Worm (Caenorhabditis elegans): ENCODE results near the gene Y57A10C.9.

Gene Y57A10C.9

ce11 chrII:12438441-12438840 lies at the start of gene Y57A10C.9:
Gene Y57A10C.9 (minus strand): TSS chrII:12438541.
- TF ChIP-seq ceh-14 (tag; optimal IDR thresholded peaks at IDR 0.05) (peak; percentile 39), pat-9 (tag; optimal IDR thresholded peaks at IDR 0.05) (no peak)

- TF ChIP-seq ama-1 (optimal IDR thresholded peaks at IDR 0.05) (no peak), sox-4 (tag; optimal IDR thresholded peaks at IDR 0.05) (no peak), ref-2 (tag; optimal IDR thresholded peaks at IDR 0.05) (no peak), fkh-10 (GFP tag; optimal IDR thresholded peaks at IDR 0.05) (no peak), dve-1 (tag; optimal IDR thresholded peaks at IDR 0.05) (no peak), dmd-4 (tag; optimal IDR thresholded peaks at IDR 0.05; ENCODE audit: borderline replicate concordance) (no peak), unc-86 (tag; optimal IDR thresholded peaks at IDR 0.05) (no peak), hlh-15 (tag; optimal IDR thresholded peaks at IDR 0.05) (no peak), ztf-16 (tag; optimal IDR thresholded peaks at IDR 0.05) (no peak), T23F11.4 (GFP tag; optimal IDR thresholded peaks at IDR 0.05) (no peak), lim-6 (tag; optimal IDR thresholded peaks at IDR 0.05) (no peak), ahr-1 (tag; optimal IDR thresholded peaks at IDR 0.05) (no peak), odd-2 (tag; optimal IDR thresholded peaks at IDR 0.05) (no peak), ceh-34 (tag; optimal IDR thresholded peaks at IDR 0.05) (no peak), ceh-48 (tag; optimal IDR thresholded peaks at IDR 0.05) (no peak), elt-4 (tag; optimal IDR thresholded peaks at IDR 0.05) (no peak), gmeb-2 (tag; optimal IDR thresholded peaks at IDR 0.05) (no peak), ceh-9 (tag; optimal IDR thresholded peaks at IDR 0.05) (no peak), fkh-6 (tag; optimal IDR thresholded peaks at IDR 0.05) (no peak)
These were observed 46.7 kb upstream of the Y57A10C.9 start, which contains the start of gene F15A4.10 for ce11 chrII:12485060-12485459. Gene F15A4.10 (minus strand): TSS chrII:12485160.

ce11 chrII:12482622-12483021 lies 44.3 kb upstream of the Y57A10C.9 start, which contains the start of gene fbxb-102:
Gene fbxb-102 (plus strand): TSS chrII:12482922.
- no peak for TF ChIP-seq sdc-2 (tag; optimal IDR thresholded peaks at IDR 0.05)
- no peak for TF ChIP-seq T23F11.4 (GFP tag; optimal IDR thresholded peaks at IDR 0.05)
- TF ChIP-seq sox-2 (GFP tag; IDR thresholded peaks at IDR 0.05) = no peak
- no peak for TF ChIP-seq Y22D7AL.16 (tag; optimal IDR thresholded peaks at IDR 0.05)
- no peak for TF ChIP-seq ceh-45 (GFP tag; IDR thresholded peaks at IDR 0.05)

- no peak for TF ChIP-seq fkh-10 (GFP tag; optimal IDR thresholded peaks at IDR 0.05)
- no peak for TF ChIP-seq ceh-6 (GFP tag; optimal IDR thresholded peaks at IDR 0.05)
- no peak for TF ChIP-seq lim-6 (tag; optimal IDR thresholded peaks at IDR 0.05)
- no peak for TF ChIP-seq pros-1 (tag; optimal IDR thresholded peaks at IDR 0.05)
- TF ChIP-seq tbx-2 (tag; optimal IDR thresholded peaks at IDR 0.05) = no peak
These were observed 43.3 kb upstream of the Y57A10C.9 start for ce11 chrII:12481645-12482044.

ce11 chrII:12480811-12481210 lies 42.5 kb upstream of the Y57A10C.9 start, which contains the start of gene arrd-9:
Gene arrd-9 (minus strand): TSS chrII:12480911.
- TF ChIP-seq tbx-2 (tag; optimal IDR thresholded peaks at IDR 0.05) (no peak), ttx-3 (tag; optimal IDR thresholded peaks at IDR 0.05) (no peak), ceh-14 (tag; optimal IDR thresholded peaks at IDR 0.05) (no peak), elt-2 (tag; optimal IDR thresholded peaks at IDR 0.05) (no peak), ztf-16 (tag; optimal IDR thresholded peaks at IDR 0.05) (no peak), ets-4 (tag; optimal IDR thresholded peaks at IDR 0.05) (no peak), madf-2 (tag; optimal IDR thresholded peaks at IDR 0.05) (no peak)

ce11 chrII:12473406-12473805 lies 35.1 kb upstream of the Y57A10C.9 start, which contains the start of gene srg-17:
Gene srg-17 (plus strand): TSS chrII:12473706.
- no peak for TF ChIP-seq hlh-30 (tag; optimal IDR thresholded peaks at IDR 0.05; ENCODE audit: insufficient read depth)
- no peak for TF ChIP-seq tbx-2 (tag; optimal IDR thresholded peaks at IDR 0.05)
- no peak for TF ChIP-seq hlh-6 (tag; optimal IDR thresholded peaks at IDR 0.05)
- no peak for TF ChIP-seq F13H6.1 (tag; optimal IDR thresholded peaks at IDR 0.05)
- TF ChIP-seq eyg-1 (tag; optimal IDR thresholded peaks at IDR 0.05) = no peak
- TF ChIP-seq Y22D7AL.16 (tag; optimal IDR thresholded peaks at IDR 0.05) = no peak
- no peak for TF ChIP-seq syd-9 (tag; optimal IDR thresholded peaks at IDR 0.05)
- no peak for TF ChIP-seq hlh-13 (GFP tag; optimal IDR thresholded peaks at IDR 0.05)
- TF ChIP-seq hlh-15 (tag; optimal IDR thresholded peaks at IDR 0.05) = no peak
- TF ChIP-seq nhr-232 (tag; optimal IDR thresholded peaks at IDR 0.05) = no peak
- TF ChIP-seq ahr-1 (tag; optimal IDR thresholded peaks at IDR 0.05) = no peak
- no peak for TF ChIP-seq pha-2 (tag; optimal IDR thresholded peaks at IDR 0.05)
- TF ChIP-seq mec-3 (tag; optimal IDR thresholded peaks at IDR 0.05; ENCODE audit: borderline replicate concordance) = no peak
- TF ChIP-seq elt-4 (tag; optimal IDR thresholded peaks at IDR 0.05) = no peak
- TF ChIP-seq unc-3 (GFP tag; conservative IDR thresholded peaks at IDR 0.05) = no peak
- TF ChIP-seq unc-3 (tag; optimal IDR thresholded peaks at IDR 0.05) = no peak
- TF ChIP-seq lin-11 (tag; optimal IDR thresholded peaks at IDR 0.05) = no peak
- no peak for TF ChIP-seq ceh-30 (tag; optimal IDR thresholded peaks at IDR 0.05)

Data from whole organism, late embryonic.